Worm (Caenorhabditis elegans): Measurements from ENCODE around the gene C06E4.1.

DNA sequence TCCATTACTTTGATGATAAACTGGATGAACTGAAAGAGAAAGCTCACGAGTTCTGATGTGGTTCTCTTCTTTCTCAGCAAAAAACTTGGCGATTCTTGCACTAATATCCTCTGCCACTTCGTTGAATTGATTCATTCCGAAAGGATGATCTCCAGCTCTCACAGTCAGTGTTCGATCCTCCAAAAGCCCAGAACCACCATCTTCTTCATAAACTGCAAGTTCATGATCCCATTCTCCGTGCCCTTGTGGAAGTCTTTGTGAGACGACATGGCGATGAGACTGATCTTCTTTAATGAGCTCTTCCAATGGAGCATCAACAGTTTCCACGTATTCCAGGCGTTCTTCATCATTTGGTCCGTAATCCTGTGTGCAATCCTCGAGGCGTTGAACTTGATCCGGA is 41.9 kb downstream of the C06E4.1 start:
- TF ChIP-seq B0310.2 (tag; optimal IDR thresholded peaks at IDR 0.05) (no peak), tbx-11 (GFP tag; IDR thresholded peaks at IDR 0.05) (no peak)
